Fruit fly (Drosophila melanogaster) whole organism, embryonic: ENCODE data around the gene CG5618.

ENCODE experiments used
- Atf3 ChIP-seq: fragments of 200-800 bp; sonication (Bioruptor generic); optimal IDR thresholded peaks from 3 replicates; lab custom pipeline; 2016; ENCODE audit warnings: missing biosample characterization, missing genetic modification characterization
- CG10654 ChIP-seq: fragments of 200-800 bp; sonication (Bioruptor generic); optimal IDR thresholded peaks from 2 replicates; lab custom pipeline; 2016; ENCODE audit warnings: missing biosample characterization, missing genetic modification characterization
- CG11093 ChIP-seq: fragments of 200-800 bp; sonication (Bioruptor generic); IDR thresholded peaks from 3 replicates; pipeline ENCODE4 v1.3.6; 2022; ENCODE audit warnings: missing biosample characterization, missing genetic modification characterization
- CG11247 ChIP-seq: fragments of 200-800 bp; sonication (Bioruptor generic); IDR thresholded peaks from 2 replicates; pipeline ENCODE4 v1.3.6; 2022; ENCODE audit warnings: missing biosample characterization, missing genetic modification characterization
- CG13424 ChIP-seq: fragments of 200-800 bp; sonication (Bioruptor generic); optimal IDR thresholded peaks from 2 replicates; lab custom pipeline; 2019; ENCODE audit warnings: missing biosample characterization, mild to moderate bottlenecking, missing genetic modification characterization, moderate library complexity
- CG14441 ChIP-seq: fragments of 200-800 bp; sonication (Bioruptor generic); IDR thresholded peaks from 2 replicates; pipeline ENCODE4 v1.3.6; 2022; ENCODE audit warnings: missing biosample characterization, missing genetic modification characterization
- CG14965 ChIP-seq: fragments of 200-800 bp; sonication (Bioruptor generic); optimal IDR thresholded peaks from 2 replicates; lab custom pipeline; 2016; ENCODE audit warnings: missing biosample characterization, missing genetic modification characterization, borderline replicate concordance
- CG15601 ChIP-seq: fragments of 200-800 bp; sonication (Bioruptor generic); optimal IDR thresholded peaks from 3 replicates; lab custom pipeline; 2019; ENCODE audit warnings: missing biosample characterization, mild to moderate bottlenecking, missing genetic modification characterization, moderate library complexity
- CG18619 ChIP-seq: fragments of 200-800 bp; sonication (Bioruptor generic); optimal IDR thresholded peaks from 3 replicates; lab custom pipeline; 2017; ENCODE audit warnings: missing biosample characterization, mild to moderate bottlenecking, missing genetic modification characterization
- CG31388 ChIP-seq: fragments of 200-800 bp; sonication (Bioruptor generic); optimal IDR thresholded peaks from 2 replicates; lab custom pipeline; 2016; ENCODE audit warnings: missing biosample characterization, missing genetic modification characterization
- CG31441 ChIP-seq: fragments of 200-800 bp; sonication (Bioruptor generic); IDR thresholded peaks from 2 replicates; pipeline ENCODE4 v1.3.6; 2022; ENCODE audit warnings: missing biosample characterization, missing genetic modification characterization
- CG32772 ChIP-seq: fragments of 200-800 bp; sonication (Bioruptor generic); IDR thresholded peaks from 2 replicates; pipeline ENCODE4 v1.3.6; 2022; ENCODE audit warnings: missing biosample characterization, missing genetic modification characterization
- CG4617 ChIP-seq: fragments of 200-800 bp; sonication (Bioruptor generic); optimal IDR thresholded peaks from 3 replicates; lab custom pipeline; 2016; ENCODE audit warnings: missing biosample characterization, missing genetic modification characterization, borderline replicate concordance
- CG5245 ChIP-seq: fragments of 200-800 bp; sonication (Bioruptor generic); optimal IDR thresholded peaks from 3 replicates; lab custom pipeline; 2016; ENCODE audit warnings: missing biosample characterization, missing genetic modification characterization
- CG6683 ChIP-seq: fragments of 200-800 bp; sonication (Bioruptor generic); optimal IDR thresholded peaks from 2 replicates; lab custom pipeline; 2017; ENCODE audit warnings: missing biosample characterization, mild to moderate bottlenecking, missing genetic modification characterization, missing genetic modification reagents
- CG8089 ChIP-seq: fragments of 200-800 bp; sonication (Bioruptor generic); optimal IDR thresholded peaks from 3 replicates; lab custom pipeline; 2016; ENCODE audit warnings: missing biosample characterization, missing genetic modification characterization
- CG9797 ChIP-seq: fragments of 200-800 bp; sonication (Bioruptor generic); optimal IDR thresholded peaks from 3 replicates; lab custom pipeline; 2018; ENCODE audit warnings: missing biosample characterization, mild to moderate bottlenecking, missing genetic modification characterization
- CG9817 ChIP-seq: fragments of 200-800 bp; sonication (Bioruptor generic); optimal IDR thresholded peaks from 2 replicates; lab custom pipeline; 2018; ENCODE audit warnings: missing biosample characterization, mild to moderate bottlenecking, missing genetic modification characterization, moderate library complexity
- Chrac-16 ChIP-seq: fragments of 200-800 bp; sonication (Bioruptor generic); optimal IDR thresholded peaks from 3 replicates; lab custom pipeline; 2016; ENCODE audit warnings: missing biosample characterization, missing genetic modification characterization
- CrebB ChIP-seq: fragments of 200-800 bp; sonication (Bioruptor generic); optimal IDR thresholded peaks from 3 replicates; lab custom pipeline; 2018; ENCODE audit warnings: missing biosample characterization, mild to moderate bottlenecking, missing genetic modification characterization
- D19A ChIP-seq: fragments of 200-800 bp; optimal IDR thresholded peaks from 3 replicates; lab custom pipeline; 2019; ENCODE audit warnings: missing biosample characterization, mild to moderate bottlenecking, missing genetic modification characterization, moderate library complexity
- Gug ChIP-seq: fragments of 200-800 bp; sonication (Bioruptor generic); IDR thresholded peaks from 4 replicates; pipeline ENCODE4 v1.3.6; 2022; ENCODE audit warnings: missing biosample characterization, missing genetic modification characterization
- Hr3 ChIP-seq: fragments of 200-800 bp; sonication (Bioruptor generic); optimal IDR thresholded peaks from 3 replicates; lab custom pipeline; 2016; ENCODE audit warnings: missing biosample characterization, missing genetic modification characterization
- Kr ChIP-seq: fragments of 200-800 bp; sonication (Bioruptor generic); optimal IDR thresholded peaks from 2 replicates; lab custom pipeline; 2017; ENCODE audit warnings: missing biosample characterization, mild to moderate bottlenecking, missing genetic modification characterization
- Meics ChIP-seq: fragments of 200-800 bp; sonication (Bioruptor generic); optimal IDR thresholded peaks from 2 replicates; lab custom pipeline; 2017; ENCODE audit warnings: missing biosample characterization, mild to moderate bottlenecking, missing genetic modification characterization
- Oaz ChIP-seq: fragments of 200-800 bp; sonication (Bioruptor generic); IDR thresholded peaks from 2 replicates; pipeline ENCODE4 v1.3.6; 2022; ENCODE audit warnings: missing biosample characterization, missing genetic modification characterization
- Opbp ChIP-seq: fragments of 200-800 bp; sonication (Bioruptor generic); IDR thresholded peaks from 3 replicates; pipeline ENCODE4 v1.3.6; 2022; ENCODE audit warnings: missing biosample characterization, missing genetic modification characterization; ENCODE audit not compliant: partially characterized antibody
- Ptx1 ChIP-seq: fragments of 200-800 bp; sonication (Bioruptor generic); IDR thresholded peaks from 2 replicates; pipeline ENCODE4 v1.3.6; 2022; ENCODE audit warnings: missing biosample characterization, missing genetic modification characterization
- Spps ChIP-seq: fragments of 200-800 bp; sonication (Bioruptor generic); optimal IDR thresholded peaks from 2 replicates; lab custom pipeline; 2018; ENCODE audit warnings: missing biosample characterization, mild to moderate bottlenecking, missing genetic modification characterization
- Ssrp ChIP-seq: fragments of 200-800 bp; sonication (Bioruptor generic); optimal IDR thresholded peaks from 2 replicates; lab custom pipeline; 2018; ENCODE audit warnings: missing biosample characterization, mild to moderate bottlenecking, missing genetic modification characterization, moderate library complexity
- abd-A ChIP-seq: fragments of 200-800 bp; sonication (Bioruptor generic); optimal IDR thresholded peaks from 3 replicates; lab custom pipeline; 2019; ENCODE audit warnings: missing biosample characterization, mild to moderate bottlenecking, missing genetic modification characterization, moderate library complexity
- ac ChIP-seq: fragments of 200-800 bp; sonication (Bioruptor generic); optimal IDR thresholded peaks from 3 replicates; lab custom pipeline; 2017; ENCODE audit warnings: missing biosample characterization, mild to moderate bottlenecking, missing genetic modification characterization
- aop ChIP-seq: fragments of 200-800 bp; sonication (Bioruptor generic); IDR thresholded peaks from 2 replicates; pipeline ENCODE4 v1.3.6; 2022; ENCODE audit warnings: missing biosample characterization, missing genetic modification characterization
- ase ChIP-seq: fragments of 200-800 bp; sonication (Bioruptor generic); IDR thresholded peaks from 3 replicates; pipeline ENCODE4 v1.3.6; 2022; ENCODE audit warnings: missing biosample characterization, missing genetic modification characterization
- az2 ChIP-seq: fragments of 200-800 bp; sonication (Bioruptor generic); optimal IDR thresholded peaks from 3 replicates; lab custom pipeline; 2016; ENCODE audit warnings: missing biosample characterization, missing genetic modification characterization
- dmrt99B ChIP-seq: fragments of 200-800 bp; sonication (Bioruptor generic); optimal IDR thresholded peaks from 2 replicates; lab custom pipeline; 2018; ENCODE audit warnings: missing biosample characterization, mild to moderate bottlenecking, missing genetic modification characterization, moderate library complexity
- ems ChIP-seq: fragments of 200-800 bp; sonication (Bioruptor generic); optimal IDR thresholded peaks from 3 replicates; lab custom pipeline; 2016; ENCODE audit warnings: missing biosample characterization, missing genetic modification characterization
- gcm ChIP-seq: fragments of 200-800 bp; sonication (Bioruptor generic); optimal IDR thresholded peaks from 2 replicates; lab custom pipeline; 2019; ENCODE audit warnings: missing biosample characterization, mild to moderate bottlenecking, missing genetic modification characterization, moderate library complexity
- gsb ChIP-seq: fragments of 200-800 bp; sonication (Bioruptor generic); IDR thresholded peaks from 2 replicates; pipeline ENCODE4 v1.3.6; 2022; ENCODE audit warnings: missing biosample characterization, missing genetic modification characterization
- hkb ChIP-seq, 2 experiments: fragments of 200-800 bp in 1 of 2; fragments of >200 bp in 1 of 2; sonication (Bioruptor generic) in 1 of 2; IDR thresholded peaks in 1 of 2; optimal IDR thresholded peaks in 1 of 2; 2 replicates each; pipeline versions ENCODE4 v1.3.6 to Lab custom; 2017 to 2022; ENCODE audit warnings: missing biosample characterization in 1 of 2, missing genetic modification characterization in 1 of 2
- lab ChIP-seq: fragments of 200-800 bp; sonication (Bioruptor generic); optimal IDR thresholded peaks from 3 replicates; lab custom pipeline; 2017; ENCODE audit warnings: missing biosample characterization, missing genetic modification characterization, mild to moderate bottlenecking, moderate library complexity, missing genetic modification reagents
- nerfin-1 ChIP-seq: fragments of 200-800 bp; sonication (Bioruptor generic); optimal IDR thresholded peaks from 3 replicates; lab custom pipeline; 2019; ENCODE audit warnings: missing biosample characterization, mild to moderate bottlenecking, missing genetic modification characterization, moderate library complexity
- onecut ChIP-seq: fragments of 200-800 bp; sonication (Bioruptor generic); IDR thresholded peaks from 2 replicates; pipeline ENCODE4 v1.3.6; 2022; ENCODE audit warnings: missing biosample characterization, missing genetic modification characterization
- pfk ChIP-seq: fragments of 200-800 bp; sonication (Bioruptor generic); optimal IDR thresholded peaks from 2 replicates; lab custom pipeline; 2018; ENCODE audit warnings: missing biosample characterization, mild to moderate bottlenecking, missing genetic modification characterization, moderate library complexity
- rib ChIP-seq: fragments of 200-800 bp; sonication (Bioruptor generic); IDR thresholded peaks from 2 replicates; pipeline ENCODE4 v1.3.6; 2022; ENCODE audit warnings: missing biosample characterization, missing genetic modification characterization
- schlank ChIP-seq: fragments of 200-800 bp; sonication (Bioruptor generic); optimal IDR thresholded peaks from 2 replicates; lab custom pipeline; 2018; ENCODE audit warnings: missing biosample characterization, mild to moderate bottlenecking, missing genetic modification characterization
- seq ChIP-seq: fragments of 200-800 bp; sonication (Bioruptor generic); IDR thresholded peaks from 2 replicates; pipeline ENCODE4 v1.3.6; 2022; ENCODE audit warnings: missing biosample characterization, missing genetic modification characterization
- toy ChIP-seq: fragments of 200-800 bp; sonication (Bioruptor generic); IDR thresholded peaks from 2 replicates; pipeline ENCODE4 v1.3.6; 2022; ENCODE audit warnings: missing biosample characterization, missing genetic modification characterization
- trh ChIP-seq: fragments of 200-800 bp; sonication (Bioruptor generic); optimal IDR thresholded peaks from 2 replicates; lab custom pipeline; 2016; ENCODE audit warnings: missing biosample characterization, missing genetic modification characterization
- usp ChIP-seq: fragments of >200 bp; optimal IDR thresholded peaks from 2 replicates; lab custom pipeline; 2017; ENCODE audit warnings: missing biosample characterization, missing genetic modification characterization
- zen2 ChIP-seq: fragments of 200-800 bp; sonication (Bioruptor generic); IDR thresholded peaks from 3 replicates; pipeline ENCODE4 v1.3.6; 2022; ENCODE audit warnings: missing biosample characterization, missing genetic modification characterization; ENCODE audit not compliant: partially characterized antibody

The CG5618 gene

DNA sequence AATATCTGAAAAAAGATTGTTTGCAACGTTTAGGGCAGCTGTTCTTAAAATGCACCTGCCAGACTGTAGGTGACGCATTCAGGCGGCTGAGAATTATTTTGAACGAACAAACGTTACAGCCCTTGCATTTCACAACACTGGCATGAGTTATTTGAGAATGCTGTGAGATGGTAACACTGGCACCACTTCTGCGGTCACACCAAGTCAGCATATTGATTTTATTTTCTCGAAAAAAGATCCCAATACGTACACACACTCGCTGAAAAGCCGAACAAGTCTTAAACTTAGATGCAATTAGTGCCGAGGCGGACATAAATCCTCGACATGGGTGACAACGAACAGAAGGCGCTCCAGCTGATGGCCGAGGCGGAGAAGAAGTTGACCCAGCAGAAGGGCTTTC is 39.8 kb upstream of the CG5618 start, which contains the start of gene alphaSnap (continued):
- peak; percentile 37 for TF ChIP-seq az2 (GFP tag; lab: Kevin White, UChicago)
- TF ChIP-seq gcm: no peak
- TF ChIP-seq Oaz (GFP tag; lab: Robert Waterston, UW): no peak
- no peak for TF ChIP-seq pfk
- no peak for TF ChIP-seq D19A (tag; lab: Kevin White, UChicago)
- TF ChIP-seq schlank (tag; lab: Kevin White, UChicago): no peak
- no peak for TF ChIP-seq Chrac-16 (GFP tag; lab: Kevin White, UChicago)
- no peak for TF ChIP-seq CG31441
- peak; percentile 96 for TF ChIP-seq CG9797 (GFP tag; lab: Kevin White, UChicago)
- peak; percentile 68 for TF ChIP-seq ac
- no peak for TF ChIP-seq lab (GFP tag; lab: Kevin White, UChicago)
- no peak for TF ChIP-seq dmrt99B (tag; lab: Kevin White, UChicago)
- TF ChIP-seq Kr (GFP tag; lab: Kevin White, UChicago): no peak
- no peak for TF ChIP-seq zen2
- no peak for TF ChIP-seq Spps (tag; lab: Kevin White, UChicago)
- TF ChIP-seq CG4617 (GFP tag; lab: Kevin White, UChicago): peak; percentile 94
- no peak for TF ChIP-seq CG10654
- TF ChIP-seq CG14441 (GFP tag; lab: Robert Waterston, UW): no peak
- TF ChIP-seq CG11093: no peak
- no peak for TF ChIP-seq trh
- TF ChIP-seq usp (GFP tag; lab: Kevin White, UChicago): no peak
- no peak for TF ChIP-seq abd-A (tag; lab: Kevin White, UChicago)
- no peak for TF ChIP-seq CG31388 (GFP tag; lab: Kevin White, UChicago)
- no peak for TF ChIP-seq CG6683
- no peak for TF ChIP-seq ase
- no peak for TF ChIP-seq hkb (optimal IDR thresholded peaks at IDR 0.05; lab: Kevin White, UChicago)
- no peak; the same call in 1 of the 2 replicates for TF ChIP-seq hkb (GFP tag; IDR thresholded peaks at IDR 0.05; lab: Robert Waterston, UW)
- no peak for TF ChIP-seq gsb (GFP tag; lab: Robert Waterston, UW)
- TF ChIP-seq ems (GFP tag; lab: Kevin White, UChicago): peak; percentile 26
- peak; percentile 45; the same call in 1 of the 2 replicates for TF ChIP-seq seq (GFP tag; lab: Robert Waterston, UW)
- TF ChIP-seq CG9817: no peak
- no peak; the same call in 1 of the 2 replicates for TF ChIP-seq rib (GFP tag; lab: Robert Waterston, UW)
- no peak for TF ChIP-seq CG11247 (GFP tag; lab: Robert Waterston, UW)
- TF ChIP-seq CG14965 (GFP tag; lab: Kevin White, UChicago): no peak
- TF ChIP-seq CG18619 (GFP tag; lab: Kevin White, UChicago): no peak
- TF ChIP-seq toy (GFP tag; lab: Robert Waterston, UW): no peak
- peak; percentile 56; the same call in 1 of the 3 replicates for TF ChIP-seq Opbp (GFP tag; lab: Robert Waterston, UW)
- TF ChIP-seq Meics (GFP tag; lab: Kevin White, UChicago): no peak
- no peak for TF ChIP-seq Atf3 (GFP tag; lab: Kevin White, UChicago)
- TF ChIP-seq CG15601 (tag; lab: Kevin White, UChicago): peak; percentile 33
- no peak for TF ChIP-seq Gug (GFP tag; lab: Robert Waterston, UW)
- TF ChIP-seq CG8089 (GFP tag; lab: Kevin White, UChicago): no peak
- TF ChIP-seq CrebB (tag; lab: Kevin White, UChicago): no peak
- no peak for TF ChIP-seq Ssrp (tag; lab: Kevin White, UChicago)
- no peak for TF ChIP-seq CG5245 (GFP tag; lab: Kevin White, UChicago)
- peak; percentile 99 for TF ChIP-seq onecut (GFP tag; lab: Robert Waterston, UW)
- no peak for TF ChIP-seq CG32772 (GFP tag; lab: Robert Waterston, UW)
- no peak for TF ChIP-seq Ptx1 (GFP tag; lab: Robert Waterston, UW)
- peak; percentile 11 for TF ChIP-seq CG13424 (tag; lab: Kevin White, UChicago)
- peak; percentile 25 for TF ChIP-seq nerfin-1 (tag; lab: Kevin White, UChicago)
- no peak for TF ChIP-seq aop (GFP tag; lab: Robert Waterston, UW)
- peak; percentile 8 for TF ChIP-seq Hr3
